Fruit fly (Drosophila melanogaster): Measurements from ENCODE around the gene Efr.

DNA sequence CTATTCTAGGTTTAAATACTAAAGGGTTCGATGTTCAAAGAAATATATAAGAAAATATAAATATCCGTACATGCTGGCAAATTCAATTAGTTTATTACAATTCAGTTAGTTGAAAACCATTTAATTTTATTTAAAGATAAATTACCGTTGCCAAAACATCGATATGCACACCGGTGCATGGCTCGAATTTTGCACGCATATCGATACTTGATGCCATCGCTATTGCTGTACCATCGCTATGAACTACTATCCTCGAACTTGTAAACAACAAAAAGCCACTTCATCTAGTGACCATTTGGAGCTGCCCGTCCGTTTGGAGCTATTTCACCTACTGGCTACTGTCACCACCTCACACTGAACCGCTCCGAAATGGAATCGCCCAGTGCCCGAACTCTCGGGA, 41.1 kb downstream of the Efr start, which contains the start of gene Josd:
- TF ChIP-seq Blimp-1 (GFP tag; optimal IDR thresholded peaks at IDR 0.05) (no peak), ss (GFP tag; optimal IDR thresholded peaks at IDR 0.05) (no peak), CG11294 (GFP tag; IDR thresholded peaks at IDR 0.05) (no peak), CG15336 (GFP tag; IDR thresholded peaks at IDR 0.05) (no peak)

All from whole organism, prepupa.